Fruit fly (Drosophila melanogaster): Measurements from ENCODE around the gene CG33223.

CG33223 gene

DNA sequence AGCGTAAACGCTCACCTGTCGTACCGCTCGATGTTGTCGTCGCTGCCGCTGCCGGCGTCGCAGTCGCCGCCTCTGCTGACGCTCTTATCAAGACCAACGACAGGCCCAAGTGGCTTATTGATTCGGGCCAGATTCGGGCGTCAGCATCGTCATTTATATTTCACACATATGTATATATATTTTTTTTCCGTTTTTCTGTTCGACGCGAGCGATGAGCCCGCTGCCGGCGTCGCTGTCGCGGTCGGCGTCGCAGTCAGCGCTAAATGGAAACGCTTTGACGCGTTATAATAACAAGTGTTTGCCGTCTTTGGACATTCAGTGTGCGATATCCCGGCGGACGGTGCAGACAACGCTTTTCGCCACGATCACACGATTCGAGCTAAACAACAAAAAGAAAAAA lies 18.4 kb upstream of the CG33223 start:
- no peak for TF ChIP-seq usp (GFP tag; optimal IDR thresholded peaks at IDR 0.05)
- no peak for TF ChIP-seq Dll (optimal IDR thresholded peaks at IDR 0.05)
- TF ChIP-seq pan (optimal IDR thresholded peaks at IDR 0.05): no peak
- TF ChIP-seq CG8478 (optimal IDR thresholded peaks at IDR 0.05): no peak
- no peak for TF ChIP-seq psq (optimal IDR thresholded peaks at IDR 0.05)
- no peak for TF ChIP-seq EcR (GFP tag; optimal IDR thresholded peaks at IDR 0.05)

DNA sequence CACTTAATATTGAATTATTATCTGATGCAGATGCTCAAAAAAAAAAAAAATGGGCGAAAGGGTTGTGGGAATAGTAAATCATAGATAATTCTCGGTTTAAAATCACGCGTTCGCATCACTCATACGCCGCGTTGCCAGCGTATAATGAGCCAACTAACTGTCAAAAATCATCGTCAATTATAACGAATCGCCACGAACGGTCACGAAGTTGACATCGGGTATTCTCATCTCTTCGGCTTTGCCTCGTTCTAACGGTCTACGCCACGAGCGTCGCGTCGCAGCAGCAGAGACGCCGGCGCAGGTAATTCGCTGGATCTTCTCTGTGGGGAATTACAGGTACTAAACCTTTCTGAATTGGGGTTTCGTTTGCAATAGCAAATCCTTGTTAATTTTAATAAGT lies 17.7 kb upstream of the CG33223 start:
- TF ChIP-seq CG8478 (optimal IDR thresholded peaks at IDR 0.05): no peak
- TF ChIP-seq EcR (GFP tag; optimal IDR thresholded peaks at IDR 0.05): no peak
- TF ChIP-seq psq (optimal IDR thresholded peaks at IDR 0.05): no peak
- TF ChIP-seq pan (optimal IDR thresholded peaks at IDR 0.05): no peak
- TF ChIP-seq usp (GFP tag; optimal IDR thresholded peaks at IDR 0.05): no peak

DNA sequence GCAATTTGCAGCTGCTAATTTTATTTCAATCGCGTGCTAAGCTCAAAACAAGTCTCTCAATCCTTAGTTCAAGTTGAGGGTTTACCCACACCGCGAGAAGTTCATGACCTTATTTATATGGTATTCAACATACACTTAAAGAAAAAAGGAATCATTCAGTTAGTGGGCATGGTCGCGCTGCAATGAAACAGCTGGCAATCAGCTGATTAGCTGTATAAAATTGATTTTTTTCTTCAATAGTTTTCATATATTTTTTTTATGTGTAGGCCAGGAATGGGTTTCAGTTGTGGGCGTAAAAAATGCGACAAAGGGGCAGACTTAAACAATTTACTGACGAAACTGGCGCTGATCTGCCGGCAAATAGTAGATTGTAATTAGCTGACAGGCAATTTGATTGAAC lies 15.5 kb upstream of the CG33223 start:
- TF ChIP-seq usp (GFP tag; optimal IDR thresholded peaks at IDR 0.05) (no peak), psq (optimal IDR thresholded peaks at IDR 0.05) (no peak), EcR (GFP tag; optimal IDR thresholded peaks at IDR 0.05) (no peak), pan (optimal IDR thresholded peaks at IDR 0.05) (no peak), CG8478 (optimal IDR thresholded peaks at IDR 0.05) (no peak), Dll (optimal IDR thresholded peaks at IDR 0.05) (no peak)

- TF ChIP-seq Dll (optimal IDR thresholded peaks at IDR 0.05): no peak
- TF ChIP-seq CG8478 (optimal IDR thresholded peaks at IDR 0.05): no peak
- no peak for TF ChIP-seq pan (optimal IDR thresholded peaks at IDR 0.05)
- no peak for TF ChIP-seq usp (GFP tag; optimal IDR thresholded peaks at IDR 0.05)
- no peak for TF ChIP-seq psq (optimal IDR thresholded peaks at IDR 0.05)
- TF ChIP-seq EcR (GFP tag; optimal IDR thresholded peaks at IDR 0.05): no peak
These were observed 14.0 kb upstream of the CG33223 start for dm6 chrX:8497604-8498232.

DNA sequence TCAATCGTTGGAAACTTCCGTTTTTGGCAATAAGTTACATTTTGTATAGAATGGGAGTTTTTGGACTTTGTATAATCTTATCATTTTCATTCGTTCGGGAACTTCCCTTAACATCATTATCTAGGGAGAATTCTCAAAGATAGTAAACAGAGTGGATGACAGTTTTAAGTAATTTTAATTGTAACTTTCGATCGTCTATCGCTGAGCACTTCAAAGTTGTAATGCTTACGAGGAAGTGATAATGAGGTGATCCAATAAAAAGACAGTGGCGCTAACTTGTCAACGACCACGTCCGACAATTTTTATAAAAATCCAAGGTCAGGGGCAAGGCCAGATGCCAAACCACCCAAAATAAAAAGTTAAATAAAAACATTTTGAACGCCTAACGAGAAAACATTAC lies 12.7 kb upstream of the CG33223 start:
- TF ChIP-seq EcR (GFP tag; optimal IDR thresholded peaks at IDR 0.05): no peak
- TF ChIP-seq pan (optimal IDR thresholded peaks at IDR 0.05): no peak
- no peak for TF ChIP-seq usp (GFP tag; optimal IDR thresholded peaks at IDR 0.05)
- TF ChIP-seq Dll (optimal IDR thresholded peaks at IDR 0.05): no peak
- TF ChIP-seq CG8478 (optimal IDR thresholded peaks at IDR 0.05): no peak
- TF ChIP-seq psq (optimal IDR thresholded peaks at IDR 0.05): no peak

DNA sequence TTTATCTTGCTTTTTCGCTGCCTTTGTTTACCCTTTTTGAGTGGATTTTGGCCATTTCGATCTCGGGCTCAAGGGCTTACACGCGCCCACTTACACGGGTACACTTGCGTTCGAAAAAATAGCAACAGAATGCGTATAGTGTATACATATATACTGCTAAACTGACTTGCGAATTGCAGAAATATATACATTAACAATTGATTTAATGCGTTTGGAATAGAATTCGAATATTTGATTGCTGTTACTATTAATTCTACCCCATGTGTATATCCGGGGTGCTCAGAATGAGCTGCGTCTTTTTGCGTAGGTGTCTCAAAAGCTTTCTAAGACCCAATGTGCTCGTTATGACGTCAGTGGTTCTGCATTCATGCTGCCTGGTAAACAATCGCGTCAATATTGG lies 9.8 kb upstream of the CG33223 start:
- no peak for TF ChIP-seq usp (GFP tag; optimal IDR thresholded peaks at IDR 0.05)
- TF ChIP-seq EcR (GFP tag; optimal IDR thresholded peaks at IDR 0.05): no peak
- no peak for TF ChIP-seq Dll (optimal IDR thresholded peaks at IDR 0.05)
- TF ChIP-seq pan (optimal IDR thresholded peaks at IDR 0.05): no peak

DNA sequence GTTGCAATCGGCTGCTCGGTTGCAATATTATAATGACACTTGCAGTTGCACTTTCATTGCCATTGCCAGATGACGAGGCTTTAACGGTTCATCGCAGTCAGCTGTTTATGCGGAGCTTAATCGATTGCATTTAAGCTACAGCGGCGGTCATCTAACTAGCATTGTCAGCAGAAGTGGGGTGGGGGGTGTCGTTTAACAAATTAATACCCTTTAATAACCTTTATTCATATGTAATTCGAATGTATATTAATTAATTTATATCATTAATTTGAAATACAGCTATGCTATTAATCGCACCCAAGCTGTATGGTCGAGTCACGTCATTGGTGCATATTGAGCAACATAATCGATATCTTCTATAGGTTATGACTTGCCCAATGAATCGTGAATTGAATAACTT lies 9.2 kb upstream of the CG33223 start:
- TF ChIP-seq pan (optimal IDR thresholded peaks at IDR 0.05) (no peak), psq (optimal IDR thresholded peaks at IDR 0.05) (no peak), CG8478 (optimal IDR thresholded peaks at IDR 0.05) (no peak), usp (GFP tag; optimal IDR thresholded peaks at IDR 0.05) (no peak), Dll (optimal IDR thresholded peaks at IDR 0.05) (no peak), EcR (GFP tag; optimal IDR thresholded peaks at IDR 0.05) (no peak)

DNA sequence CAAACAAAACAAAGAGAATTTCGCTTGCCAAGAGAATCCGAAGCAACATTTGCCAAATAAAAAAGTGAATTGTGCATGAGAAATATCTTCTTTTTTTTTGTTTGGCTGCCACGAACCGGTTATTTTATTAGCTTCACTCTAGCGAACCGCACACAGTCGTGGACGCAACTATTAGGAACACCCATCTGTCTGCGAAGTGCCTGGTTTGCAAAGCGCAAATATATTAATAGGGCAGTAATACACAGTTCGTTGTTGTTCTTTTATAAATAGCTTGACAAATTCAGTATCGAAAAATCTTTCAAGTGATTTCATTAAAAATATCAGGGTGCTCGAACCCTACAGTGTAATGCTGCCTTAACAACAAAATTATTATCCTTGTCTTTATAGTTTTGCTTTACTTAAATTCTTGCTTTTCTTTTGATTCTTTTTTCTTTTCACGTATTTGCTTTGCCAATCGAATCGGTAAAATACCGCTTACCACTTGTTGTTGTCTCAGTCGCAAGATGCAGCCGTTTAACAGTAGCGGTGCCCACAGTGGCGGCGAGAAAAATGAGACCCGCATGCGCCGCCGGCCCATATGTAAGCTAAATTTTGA lies 7.9 kb upstream of the CG33223 start:
- TF ChIP-seq usp (GFP tag; optimal IDR thresholded peaks at IDR 0.05) (no peak), EcR (GFP tag; optimal IDR thresholded peaks at IDR 0.05) (no peak), CG8478 (optimal IDR thresholded peaks at IDR 0.05) (no peak)

DNA sequence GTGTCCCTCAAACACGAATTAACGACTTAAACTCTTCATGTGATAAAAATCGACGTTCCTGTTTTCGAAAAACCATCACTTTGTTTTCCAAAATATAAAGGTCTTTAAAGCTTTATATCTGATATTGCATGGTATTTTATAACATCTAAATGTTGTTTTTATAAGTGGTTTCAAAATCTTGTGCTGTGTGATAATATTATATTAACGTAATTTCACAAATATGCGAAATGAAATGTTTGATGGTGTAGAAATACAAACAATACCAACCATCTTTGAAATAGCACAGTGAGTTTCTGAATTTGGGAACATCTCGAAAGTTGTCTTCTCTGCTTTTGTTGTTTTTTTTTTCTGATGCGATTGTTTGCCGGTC lies 7.3 kb upstream of the CG33223 start:
- TF ChIP-seq psq (optimal IDR thresholded peaks at IDR 0.05) (no peak), CG8478 (optimal IDR thresholded peaks at IDR 0.05) (no peak), pan (optimal IDR thresholded peaks at IDR 0.05) (no peak), EcR (GFP tag; optimal IDR thresholded peaks at IDR 0.05) (no peak), usp (GFP tag; optimal IDR thresholded peaks at IDR 0.05) (no peak), Dll (optimal IDR thresholded peaks at IDR 0.05) (no peak)

DNA sequence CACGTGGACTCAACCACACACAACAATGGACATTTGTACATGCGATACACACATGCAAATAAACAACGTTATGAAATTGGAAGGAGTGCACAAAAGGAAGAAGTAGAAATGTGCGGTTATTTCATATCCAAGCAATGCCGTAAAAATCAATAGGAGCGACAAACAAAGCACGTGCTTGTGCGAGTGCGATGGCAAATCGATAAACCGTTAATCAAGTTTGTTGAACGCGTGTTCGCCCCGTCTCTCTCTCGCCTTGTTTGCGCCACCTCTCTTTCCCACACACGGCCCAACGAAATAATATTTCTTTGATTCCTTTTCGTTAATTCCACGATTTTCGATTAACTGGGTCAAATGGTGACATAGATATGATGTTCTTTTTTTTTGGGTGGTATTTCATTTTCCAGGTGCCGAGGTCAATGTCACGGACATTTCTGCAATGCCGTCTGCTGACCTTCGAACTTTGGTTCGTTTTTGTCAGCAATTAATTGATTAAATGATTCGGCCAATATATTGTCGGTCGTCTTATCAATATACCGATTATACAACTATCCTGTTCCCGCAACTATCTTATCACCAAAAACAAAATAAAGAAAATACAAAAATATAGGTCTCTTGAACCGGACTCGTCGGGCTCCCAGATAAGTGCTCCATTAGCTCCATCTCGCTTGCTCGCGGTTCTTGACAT lies 6.7 kb upstream of the CG33223 start:
- TF ChIP-seq psq (optimal IDR thresholded peaks at IDR 0.05): no peak
- no peak for TF ChIP-seq EcR (GFP tag; optimal IDR thresholded peaks at IDR 0.05)
- no peak for TF ChIP-seq pan (optimal IDR thresholded peaks at IDR 0.05)
- TF ChIP-seq Dll (optimal IDR thresholded peaks at IDR 0.05): no peak

DNA sequence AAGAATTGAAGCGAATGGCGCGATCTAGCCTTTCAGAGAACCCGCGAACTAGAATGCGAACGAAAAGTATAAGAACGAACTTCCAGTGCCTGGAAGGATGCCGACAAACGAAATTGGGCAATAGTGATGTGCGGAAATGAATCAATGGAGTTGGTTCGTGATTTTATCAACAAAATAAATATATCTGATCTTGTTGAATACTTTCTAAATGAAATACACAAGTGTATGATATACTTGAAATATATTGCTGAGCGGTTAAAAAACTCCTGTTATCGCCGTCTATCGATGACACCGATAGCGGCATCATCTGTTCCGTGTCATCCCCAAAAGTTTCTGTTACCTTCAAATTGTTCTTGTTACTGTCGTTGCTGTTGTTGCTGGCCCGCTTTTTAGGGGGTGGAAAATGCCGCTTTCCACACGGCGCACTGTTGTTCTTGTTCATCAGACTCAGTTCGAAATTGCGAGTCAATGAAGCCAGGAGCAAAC lies 5.8 kb upstream of the CG33223 start, which contains the start of gene otu:
TSS of gene otu (minus strand) at position 51 of the 486 bp plus-strand sequence.
- TF ChIP-seq psq (optimal IDR thresholded peaks at IDR 0.05) (no peak), Dll (optimal IDR thresholded peaks at IDR 0.05) (no peak), CG8478 (optimal IDR thresholded peaks at IDR 0.05) (no peak), usp (GFP tag; optimal IDR thresholded peaks at IDR 0.05) (no peak), EcR (GFP tag; optimal IDR thresholded peaks at IDR 0.05) (no peak), pan (optimal IDR thresholded peaks at IDR 0.05) (no peak)

- no peak for TF ChIP-seq usp (GFP tag; optimal IDR thresholded peaks at IDR 0.05)
These were observed 5.4 kb upstream of the CG33223 start, which contains the start of gene CG33181 for dm6 chrX:8489048-8489447. TSS of gene CG33181 (plus strand) at chrX:8489348.
